Fruit fly (Drosophila melanogaster) ovary, adult (tissue): Measurements from ENCODE around the gene Noc1.

ENCODE experiments used
- CG17801 ChIP-seq: fragments of 200-800 bp; optimal IDR thresholded peaks from 2 replicates; lab custom pipeline; 2019; ENCODE audit warnings: missing biosample characterization, mild to moderate bottlenecking, missing genetic modification characterization, moderate library complexity; ENCODE audit not compliant: partially characterized antibody

The Noc1 gene

dm6 chr3L:11064689-11065088 is 9.9 kb upstream of the Noc1 start, which contains the start of the genes CG32075, CG45101 and SuUR:
Gene CG32075 (minus strand): TSS chr3L:11064941.
Gene CG45101 (plus strand): TSS chr3L:11064991.
Gene SuUR (plus strand): TSS chr3L:11064991.
- peak; percentile 60 for TF ChIP-seq CG17801 (GFP tag; lab: Kevin White, UChicago)

dm6 chr3L:11065850-11066249 is 8.7 kb upstream of the Noc1 start:
- TF ChIP-seq CG17801 (GFP tag; lab: Kevin White, UChicago) = no peak

- TF ChIP-seq CG17801 (GFP tag; lab: Kevin White, UChicago) = no peak
Measured at dm6 chr3L:11069764-11070163, 4.8 kb upstream of the Noc1 start, which contains the start of gene CG6310. Gene CG6310 (minus strand): TSS chr3L:11069864.

dm6 chr3L:11070372-11070854 is 4.2 kb upstream of the Noc1 start, which contains the start of gene Mocs1:
Gene Mocs1 (plus strand): TSS chr3L:11070526.
- TF ChIP-seq CG17801 (GFP tag; lab: Kevin White, UChicago) = peak; percentile 48

- no peak for TF ChIP-seq CG17801 (GFP tag; lab: Kevin White, UChicago)
Measured at dm6 chr3L:11071057-11071456, 3.5 kb upstream of the Noc1 start.

- TF ChIP-seq CG17801 (GFP tag; lab: Kevin White, UChicago) = peak; percentile 34
Measured at dm6 chr3L:11083605-11084004, 9.0 kb downstream of the Noc1 start.

- peak; percentile 93 for TF ChIP-seq CG17801 (GFP tag; lab: Kevin White, UChicago)
Measured at dm6 chr3L:11084557-11085231, 10.1 kb downstream of the Noc1 start.

- TF ChIP-seq CG17801 (GFP tag; lab: Kevin White, UChicago) = no peak
Measured at dm6 chr3L:11085810-11086209, 11.2 kb downstream of the Noc1 start.

dm6 chr3L:11089805-11090440 is 15.4 kb downstream of the Noc1 start:
- TF ChIP-seq CG17801 (GFP tag; lab: Kevin White, UChicago) = peak; percentile 51

dm6 chr3L:11091943-11092609 is 17.5 kb downstream of the Noc1 start:
- peak; percentile 56 for TF ChIP-seq CG17801 (GFP tag; lab: Kevin White, UChicago)

dm6 chr3L:11092610-11092961 is 18.0 kb downstream of the Noc1 start:
- TF ChIP-seq CG17801 (GFP tag; lab: Kevin White, UChicago) = no peak

- peak; percentile 54 for TF ChIP-seq CG17801 (GFP tag; lab: Kevin White, UChicago)
Measured at dm6 chr3L:11093046-11093520, 18.5 kb downstream of the Noc1 start, which contains the start of gene JIL-1. Gene JIL-1 (minus strand): TSS chr3L:11093193.

- no peak for TF ChIP-seq CG17801 (GFP tag; lab: Kevin White, UChicago)
Measured at dm6 chr3L:11094279-11094678, 19.7 kb downstream of the Noc1 start.

- peak; percentile 92 for TF ChIP-seq CG17801 (GFP tag; lab: Kevin White, UChicago)
Measured at dm6 chr3L:11096195-11096908, 21.8 kb downstream of the Noc1 start, which contains the start of the genes CG46439, Iyd and CG33947. Gene CG46439 (minus strand): TSS chr3L:11096245. Gene Iyd (minus strand): TSS chr3L:11096245. Gene CG33947 (plus strand): TSS chr3L:11096496.
